Worm (Caenorhabditis elegans) whole organism, L4/young adult: ENCODE data around the gene lipl-3.

Experiments used
- W03F9.2 ChIP-seq: fragments of 150-350 bp; optimal IDR thresholded peaks from 2 replicates; lab custom pipeline; 2014; ENCODE audit warnings: missing biosample characterization, missing genetic modification characterization
- dao-5 ChIP-seq: sonication (generic microtip); optimal IDR thresholded peaks from 2 replicates; lab custom pipeline; 2016; ENCODE audit warnings: missing genotype, missing genetic modification characterization, moderate library complexity, missing compliant biosample characterization
- him-1 ChIP-seq: sonication (generic microtip); optimal IDR thresholded peaks from 2 replicates; lab custom pipeline; 2016; ENCODE audit warnings: missing genotype, missing genetic modification reagents, missing genetic modification characterization, missing compliant biosample characterization

DNA sequence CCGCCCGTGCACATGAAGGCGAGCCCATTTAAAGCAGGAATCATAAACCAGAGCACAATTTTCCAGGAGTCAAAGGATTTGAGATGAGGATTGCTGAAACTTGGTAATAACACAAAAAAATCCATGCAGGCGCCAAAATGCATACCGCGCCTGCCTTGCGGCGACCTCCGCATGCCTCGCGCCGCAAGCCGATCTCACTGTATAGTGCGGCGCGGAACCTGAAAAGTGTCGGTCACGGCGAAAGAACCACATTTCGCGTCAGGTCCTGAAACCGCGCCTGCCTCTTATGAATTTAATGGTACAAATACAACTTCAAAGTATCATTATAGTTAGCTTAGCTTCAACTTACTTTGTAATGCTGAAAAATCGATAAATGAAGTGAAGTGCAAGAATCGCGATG, 23.5 kb downstream of the lipl-3 start:
- TF ChIP-seq him-1 (no peak), W03F9.2 (tag; lab: Kevin White, UChicago) (no peak), dao-5 (tag; lab: Kevin White, UChicago) (no peak)
